Fruit fly (Drosophila melanogaster) whole organism, embryonic: Measurements from ENCODE around the gene CG14034.

ENCODE experiments used
- Atf6 ChIP-seq: fragments of 200-800 bp; sonication (Bioruptor generic); IDR thresholded peaks from 2 replicates; pipeline ENCODE4 v1.3.6; 2022; ENCODE audit warnings: missing biosample characterization, missing genetic modification characterization
- BEAF-32 ChIP-seq: fragments of 200-800 bp; sonication (Bioruptor generic); optimal IDR thresholded peaks from 3 replicates; lab custom pipeline; 2017; ENCODE audit warnings: missing biosample characterization, missing genetic modification characterization, mild to moderate bottlenecking, moderate library complexity, missing genetic modification reagents
- CG12942 ChIP-seq: fragments of 200-800 bp; sonication (Bioruptor generic); optimal IDR thresholded peaks from 3 replicates; lab custom pipeline; 2016; ENCODE audit warnings: missing biosample characterization, missing genetic modification characterization
- CG13624 ChIP-seq: fragments of 200-800 bp; sonication (Bioruptor generic); optimal IDR thresholded peaks from 2 replicates; lab custom pipeline; 2016; ENCODE audit warnings: missing biosample characterization, missing genetic modification characterization
- CG15011 ChIP-seq: fragments of 200-800 bp; sonication (Bioruptor generic); optimal IDR thresholded peaks from 3 replicates; lab custom pipeline; 2018; ENCODE audit warnings: missing biosample characterization, mild to moderate bottlenecking, missing genetic modification characterization
- CG15696 ChIP-seq: fragments of 200-800 bp; sonication (Bioruptor generic); optimal IDR thresholded peaks from 2 replicates; lab custom pipeline; 2019; ENCODE audit warnings: missing biosample characterization, mild to moderate bottlenecking, missing genetic modification characterization, moderate library complexity
- CG1647 ChIP-seq: fragments of 200-800 bp; sonication (Bioruptor generic); optimal IDR thresholded peaks from 3 replicates; lab custom pipeline; 2016; ENCODE audit warnings: missing biosample characterization, missing genetic modification characterization
- CG18011 ChIP-seq: fragments of 200-800 bp; sonication (Bioruptor generic); optimal IDR thresholded peaks from 2 replicates; lab custom pipeline; 2017; ENCODE audit warnings: missing biosample characterization, missing genetic modification characterization, mild to moderate bottlenecking, moderate library complexity, missing genotype
- CG2129 ChIP-seq: fragments of 200-800 bp; sonication (Bioruptor generic); IDR thresholded peaks from 2 replicates; pipeline ENCODE4 v1.3.6; 2022; ENCODE audit warnings: missing biosample characterization, missing genetic modification characterization; ENCODE audit not compliant: partially characterized antibody
- CG2712 ChIP-seq: fragments of 200-800 bp; optimal IDR thresholded peaks from 3 replicates; lab custom pipeline; 2019; ENCODE audit warnings: missing biosample characterization, mild to moderate bottlenecking, missing genetic modification characterization, moderate library complexity
- CG30403 ChIP-seq: fragments of 200-800 bp; sonication (Bioruptor generic); optimal IDR thresholded peaks from 3 replicates; lab custom pipeline; 2016; ENCODE audit warnings: missing biosample characterization, missing genetic modification characterization
- CG4707 ChIP-seq: fragments of 200-800 bp; sonication (Bioruptor generic); optimal IDR thresholded peaks from 2 replicates; lab custom pipeline; 2018; ENCODE audit warnings: missing biosample characterization, mild to moderate bottlenecking, missing genetic modification characterization, moderate library complexity
- CG5245 ChIP-seq: fragments of 200-800 bp; sonication (Bioruptor generic); optimal IDR thresholded peaks from 3 replicates; lab custom pipeline; 2016; ENCODE audit warnings: missing biosample characterization, missing genetic modification characterization
- CG5953 ChIP-seq: fragments of 200-800 bp; sonication (Bioruptor generic); IDR thresholded peaks from 2 replicates; pipeline ENCODE4 v1.3.6; 2022; ENCODE audit warnings: missing biosample characterization, missing genetic modification characterization
- CG6254 ChIP-seq: fragments of 200-800 bp; sonication (Bioruptor generic); optimal IDR thresholded peaks from 3 replicates; lab custom pipeline; 2017; ENCODE audit warnings: mild to moderate bottlenecking, missing biosample characterization, missing genetic modification reagents, missing genetic modification characterization
- CG7357 ChIP-seq: fragments of 200-800 bp; sonication (Bioruptor generic); IDR thresholded peaks from 3 replicates; pipeline ENCODE4 v1.3.6; 2022; ENCODE audit warnings: missing biosample characterization, missing genetic modification characterization
- CG7556 ChIP-seq: fragments of 200-800 bp; sonication (Bioruptor generic); optimal IDR thresholded peaks from 2 replicates; lab custom pipeline; 2017; ENCODE audit warnings: missing biosample characterization, mild to moderate bottlenecking, missing genetic modification characterization
- CHES-1-like ChIP-seq: fragments of 200-800 bp; sonication (Bioruptor generic); optimal IDR thresholded peaks from 2 replicates; lab custom pipeline; 2016; ENCODE audit warnings: missing biosample characterization, missing genetic modification characterization
- Fer1 ChIP-seq: fragments of 200-800 bp; sonication (Bioruptor generic); optimal IDR thresholded peaks from 2 replicates; lab custom pipeline; 2017; ENCODE audit warnings: missing biosample characterization, mild to moderate bottlenecking, missing genetic modification characterization
- GATAe ChIP-seq: fragments of 200-800 bp; sonication (Bioruptor generic); conservative IDR thresholded peaks from 2 replicates; pipeline ENCODE4 v1.3.6; 2022; ENCODE audit warnings: missing biosample characterization, missing genetic modification characterization
- H15 ChIP-seq: fragments of 200-800 bp; sonication (Bioruptor generic); IDR thresholded peaks from 3 replicates; pipeline ENCODE4 v1.3.6; 2022; ENCODE audit warnings: missing biosample characterization, missing genetic modification characterization
- MESR4 ChIP-seq: fragments of 200-800 bp; sonication (Bioruptor generic); optimal IDR thresholded peaks from 2 replicates; lab custom pipeline; 2018; ENCODE audit warnings: missing biosample characterization, mild to moderate bottlenecking, missing genetic modification characterization, moderate library complexity
- Nf-YA ChIP-seq: fragments of 200-800 bp; sonication (Bioruptor generic); IDR thresholded peaks from 2 replicates; pipeline ENCODE4 v1.3.6; 2022; ENCODE audit warnings: missing biosample characterization, missing genetic modification characterization
- Nf-YC ChIP-seq: fragments of 200-800 bp; optimal IDR thresholded peaks from 3 replicates; lab custom pipeline; 2019; ENCODE audit warnings: missing biosample characterization, mild to moderate bottlenecking, missing genetic modification characterization, moderate library complexity
- Opbp ChIP-seq: fragments of 200-800 bp; sonication (Bioruptor generic); IDR thresholded peaks from 3 replicates; pipeline ENCODE4 v1.3.6; 2022; ENCODE audit warnings: missing biosample characterization, missing genetic modification characterization; ENCODE audit not compliant: partially characterized antibody
- Rx ChIP-seq: fragments of 200-800 bp; sonication (Bioruptor generic); IDR thresholded peaks from 2 replicates; pipeline ENCODE4 v1.3.6; 2022; ENCODE audit warnings: missing biosample characterization, missing genetic modification characterization
- Sin3A ChIP-seq: fragments of >200 bp; optimal IDR thresholded peaks from 2 replicates; lab custom pipeline; 2018
- Sox102F ChIP-seq: fragments of 200-800 bp; sonication (Bioruptor generic); optimal IDR thresholded peaks from 2 replicates; lab custom pipeline; 2018; ENCODE audit warnings: missing biosample characterization, mild to moderate bottlenecking, missing genetic modification characterization, moderate library complexity
- Trl ChIP-seq, 3 experiments: fragments of >200 bp in 2 of 3; fragments of 200-800 bp in 1 of 3; sonication (Bioruptor generic) in 1 of 3; optimal IDR thresholded peaks; 2 replicates in 1 of 3; 3 replicates in 2 of 3; lab custom pipeline; 2016 to 2017; ENCODE audit warnings: missing biosample characterization in 1 of 3, missing genetic modification characterization in 1 of 3
- az2 ChIP-seq: fragments of 200-800 bp; sonication (Bioruptor generic); optimal IDR thresholded peaks from 3 replicates; lab custom pipeline; 2016; ENCODE audit warnings: missing biosample characterization, missing genetic modification characterization
- crc ChIP-seq: fragments of 200-800 bp; sonication (Bioruptor generic); optimal IDR thresholded peaks from 2 replicates; lab custom pipeline; 2016; ENCODE audit warnings: missing biosample characterization, missing genetic modification characterization
- croc ChIP-seq: fragments of 200-800 bp; sonication (Bioruptor generic); conservative IDR thresholded peaks from 3 replicates; pipeline ENCODE4 v1.3.6; 2022; ENCODE audit warnings: missing biosample characterization, missing genetic modification characterization
- ewg ChIP-seq: fragments of 200-800 bp; sonication (Bioruptor generic); optimal IDR thresholded peaks from 3 replicates; lab custom pipeline; 2017; ENCODE audit warnings: mild to moderate bottlenecking, missing biosample characterization, missing genetic modification reagents, missing genetic modification characterization
- gce ChIP-seq: fragments of 200-800 bp; sonication (Bioruptor generic); IDR thresholded peaks from 3 replicates; pipeline ENCODE4 v1.3.6; 2022; ENCODE audit warnings: missing biosample characterization, missing genetic modification characterization
- gsb-n ChIP-seq: fragments of 200-800 bp; sonication (Bioruptor generic); optimal IDR thresholded peaks from 3 replicates; lab custom pipeline; 2018; ENCODE audit warnings: missing biosample characterization, mild to moderate bottlenecking, missing genetic modification characterization
- ham ChIP-seq: fragments of 200-800 bp; sonication (Bioruptor generic); IDR thresholded peaks from 2 replicates; pipeline ENCODE4 v1.3.6; 2022; ENCODE audit warnings: missing biosample characterization, missing genetic modification characterization
- lilli ChIP-seq: fragments of 200-800 bp; sonication (Bioruptor generic); optimal IDR thresholded peaks from 3 replicates; lab custom pipeline; 2016; ENCODE audit warnings: missing biosample characterization, missing genetic modification characterization
- lmd ChIP-seq: fragments of 200-800 bp; sonication (Bioruptor generic); IDR thresholded peaks from 2 replicates; pipeline ENCODE4 v1.3.6; 2022; ENCODE audit warnings: missing biosample characterization, missing genetic modification characterization
- otp ChIP-seq: fragments of 200-800 bp; sonication (Bioruptor generic); IDR thresholded peaks from 3 replicates; pipeline ENCODE4, ENCODE4 v1.3.6; 2022; ENCODE audit warnings: missing biosample characterization, missing genetic modification characterization
- p53 ChIP-seq: fragments of 200-800 bp; sonication (Bioruptor generic); optimal IDR thresholded peaks from 2 replicates; lab custom pipeline; 2016; ENCODE audit warnings: missing biosample characterization, missing genetic modification characterization
- pzg ChIP-seq: fragments of 200-800 bp; sonication (Bioruptor generic); optimal IDR thresholded peaks from 3 replicates; lab custom pipeline; 2018; ENCODE audit warnings: missing biosample characterization, mild to moderate bottlenecking, missing genetic modification characterization, moderate library complexity
- ranshi ChIP-seq: fragments of 200-800 bp; sonication (Bioruptor generic); IDR thresholded peaks from 2 replicates; pipeline ENCODE4 v1.3.6; 2022; ENCODE audit warnings: missing biosample characterization, missing genetic modification characterization
- ro ChIP-seq: fragments of 200-800 bp; sonication (Bioruptor generic); IDR thresholded peaks from 2 replicates; pipeline ENCODE4 v1.3.6; 2022; ENCODE audit warnings: missing biosample characterization, missing genetic modification characterization
- shn ChIP-seq: fragments of 200-800 bp; sonication (Bioruptor generic); optimal IDR thresholded peaks from 3 replicates; lab custom pipeline; 2016; ENCODE audit warnings: missing biosample characterization, missing genetic modification characterization
- trh ChIP-seq: fragments of 200-800 bp; sonication (Bioruptor generic); optimal IDR thresholded peaks from 2 replicates; lab custom pipeline; 2016; ENCODE audit warnings: missing biosample characterization, missing genetic modification characterization
- ttk ChIP-seq: fragments of 200-800 bp; sonication (Bioruptor generic); IDR thresholded peaks from 2 replicates; pipeline ENCODE4 v2.1.2; 2022; ENCODE audit warnings: missing biosample characterization, missing genetic modification characterization
- twi ChIP-seq: fragments of 200-800 bp; optimal IDR thresholded peaks from 2 replicates; lab custom pipeline; 2019; ENCODE audit warnings: missing biosample characterization, mild to moderate bottlenecking, missing genetic modification characterization, moderate library complexity
- unpg ChIP-seq: fragments of 200-800 bp; sonication (Bioruptor generic); optimal IDR thresholded peaks from 3 replicates; lab custom pipeline; 2018; ENCODE audit warnings: missing biosample characterization, mild to moderate bottlenecking, missing genetic modification characterization, moderate library complexity
- vnd ChIP-seq: fragments of 200-800 bp; sonication (Bioruptor generic); IDR thresholded peaks from 3 replicates; pipeline ENCODE4 v1.3.6; 2022; ENCODE audit warnings: missing biosample characterization, missing genetic modification characterization; ENCODE audit not compliant: partially characterized antibody

Gene CG14034

DNA sequence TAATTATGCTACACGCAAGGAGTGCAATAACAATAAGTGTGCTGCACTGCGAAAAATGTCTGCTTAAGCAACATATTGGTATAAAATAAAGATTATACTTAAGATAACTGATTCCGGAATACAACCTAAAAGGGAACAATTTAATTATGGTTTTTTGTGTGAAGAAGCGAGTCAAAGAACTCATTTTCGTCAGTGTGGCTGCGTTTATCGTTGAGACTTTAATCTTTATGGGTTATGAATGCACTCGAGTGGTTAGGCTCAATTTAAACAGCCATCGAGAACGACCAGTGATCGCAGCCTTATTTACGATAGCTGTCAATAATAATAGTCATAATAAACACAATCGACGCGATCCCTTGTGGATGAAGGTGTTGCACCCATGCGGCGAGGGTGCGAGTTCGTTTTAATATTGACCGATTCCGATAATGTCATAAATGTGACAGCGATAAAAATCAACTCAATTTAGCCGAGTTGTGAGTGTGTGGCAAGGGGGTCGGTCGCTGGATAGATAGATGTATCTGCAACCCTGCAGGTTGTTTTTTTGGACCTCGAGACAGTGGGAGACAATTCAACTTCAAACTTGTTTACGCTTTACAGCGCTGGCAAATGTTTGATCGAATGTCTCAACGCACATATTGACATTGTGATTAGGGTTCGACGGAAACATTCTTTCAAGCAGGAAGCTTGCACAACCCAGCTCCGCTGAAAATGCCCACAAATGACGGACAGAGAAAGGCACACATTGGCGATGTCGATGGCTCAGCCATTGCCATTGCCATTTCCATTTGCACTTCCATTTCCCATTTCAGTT, 39.9 kb upstream of the CG14034 start (continued):
- peak; percentile 29 for TF ChIP-seq unpg (GFP tag; lab: Kevin White, UChicago)
- TF ChIP-seq lilli (GFP tag; lab: Kevin White, UChicago) = peak; percentile 32
- 0 out of 3 replicates have a peak, but pooled peaks have one; percentile 45 for TF ChIP-seq H15 (GFP tag; lab: Robert Waterston, UW)
- TF ChIP-seq vnd (GFP tag; lab: Robert Waterston, UW) = peak; percentile 7; the same call in 1 of the 3 replicates
- peak; percentile 66 for TF ChIP-seq twi (tag; lab: Kevin White, UChicago)
- TF ChIP-seq croc (GFP tag; lab: Robert Waterston, UW) = no peak; the same call in 2 of the 3 replicates
- no peak for TF ChIP-seq CG2129 (GFP tag; lab: Robert Waterston, UW)
- TF ChIP-seq CG18011 (GFP tag; lab: Kevin White, UChicago) = no peak
- peak; percentile 68 for TF ChIP-seq gce (GFP tag; lab: Robert Waterston, UW)
- TF ChIP-seq otp (GFP tag; lab: Robert Waterston, UW) = peak; percentile 87; the same call in 2 of the 3 replicates
- TF ChIP-seq trh = no peak
- 0 out of 2 replicates have a peak, but pooled peaks have one; percentile 18 for TF ChIP-seq Nf-YA (GFP tag; lab: Robert Waterston, UW)
- no peak for TF ChIP-seq CG13624 (GFP tag; lab: Kevin White, UChicago)
- TF ChIP-seq az2 = peak; percentile 37
- TF ChIP-seq ewg = no peak
- 0 out of 2 replicates have a peak, but pooled peaks have one; percentile 11 for TF ChIP-seq ttk
- no peak for TF ChIP-seq BEAF-32 (GFP tag; lab: Kevin White, UChicago)
- TF ChIP-seq crc (GFP tag; lab: Kevin White, UChicago) = no peak
- TF ChIP-seq Sox102F (GFP tag; lab: Kevin White, UChicago) = peak; percentile 51
- TF ChIP-seq pzg = no peak
- TF ChIP-seq CG30403 (GFP tag; lab: Kevin White, UChicago) = peak; percentile 29
- peak; percentile 34 for TF ChIP-seq CG2712 (tag; lab: Kevin White, UChicago)
- no peak for TF ChIP-seq ranshi (GFP tag; lab: Robert Waterston, UW)
- peak; percentile 4 for TF ChIP-seq CG5245 (GFP tag; lab: Kevin White, UChicago)
- TF ChIP-seq CG5953 (GFP tag; lab: Robert Waterston, UW) = no peak
- TF ChIP-seq CG15011 (GFP tag; lab: Kevin White, UChicago) = peak; percentile 19
- TF ChIP-seq Atf6 (GFP tag; lab: Robert Waterston, UW) = no peak
- no peak for TF ChIP-seq Opbp
- TF ChIP-seq GATAe = peak; percentile 37; the same call in 1 of the 2 replicates
- TF ChIP-seq CG1647 = peak; percentile 29
- peak; percentile 86 for TF ChIP-seq CG15696 (tag; lab: Kevin White, UChicago)
- TF ChIP-seq p53 (GFP tag; lab: Kevin White, UChicago) = peak; percentile 5
- no peak for TF ChIP-seq Trl (optimal IDR thresholded peaks at IDR 0.05; lab: Kevin White, UChicago)
- peak; percentile 48 for TF ChIP-seq Trl (GFP tag; optimal IDR thresholded peaks at IDR 0.05; lab: Kevin White, UChicago)
- peak; percentile 17 for TF ChIP-seq CG12942 (GFP tag; lab: Kevin White, UChicago)
- no peak for TF ChIP-seq CHES-1-like (GFP tag; lab: Kevin White, UChicago)
- peak; percentile 77 for TF ChIP-seq CG6254 (GFP tag; lab: Kevin White, UChicago)
- TF ChIP-seq ham (GFP tag; lab: Robert Waterston, UW) = no peak
- no peak for TF ChIP-seq ro
- TF ChIP-seq Sin3A (lab: Kevin White, UChicago) = no peak
- peak; percentile 19; the same call in 1 of the 2 replicates for TF ChIP-seq lmd
- peak; percentile 45 for TF ChIP-seq CG7556 (GFP tag; lab: Kevin White, UChicago)
- TF ChIP-seq Fer1 (GFP tag; lab: Kevin White, UChicago) = no peak
- TF ChIP-seq gsb-n = peak; percentile 65
- TF ChIP-seq Rx = no peak
- TF ChIP-seq shn (GFP tag; lab: Kevin White, UChicago) = no peak
- no peak for TF ChIP-seq Nf-YC (tag; lab: Kevin White, UChicago)
- TF ChIP-seq CG7357 (GFP tag; lab: Robert Waterston, UW) = 0 out of 3 replicates have a peak, but pooled peaks have one; percentile 15
- peak; percentile 31 for TF ChIP-seq CG4707 (GFP tag; lab: Kevin White, UChicago)
- TF ChIP-seq MESR4 (GFP tag; lab: Kevin White, UChicago) = no peak
